Fruit fly (Drosophila melanogaster) whole organism, pupa: ENCODE results near the gene eIF2Bepsilon.

Experiments used
- CG14655 ChIP-seq: fragments of 200-800 bp; sonication (Bioruptor generic); optimal IDR thresholded peaks from 3 replicates; lab custom pipeline; 2017; ENCODE audit warnings: mild to moderate bottlenecking, missing biosample characterization, missing genetic modification reagents, missing genetic modification characterization
- CG15710 ChIP-seq: fragments of 200-800 bp; sonication (Bioruptor generic); optimal IDR thresholded peaks from 2 replicates; lab custom pipeline; 2018; ENCODE audit warnings: missing biosample characterization, mild to moderate bottlenecking, missing genetic modification characterization, moderate library complexity
- CG32121 ChIP-seq: fragments of 200-800 bp; sonication (Bioruptor generic); IDR thresholded peaks from 2 replicates; pipeline ENCODE4 v1.3.6; 2022; ENCODE audit warnings: missing biosample characterization, missing genetic modification characterization
- CG4496 ChIP-seq: fragments of 200-800 bp; sonication (Bioruptor generic); IDR thresholded peaks from 3 replicates; pipeline ENCODE4 v1.3.6; 2022; ENCODE audit warnings: missing biosample characterization, missing genetic modification characterization
- CG9948 ChIP-seq: fragments of 200-800 bp; sonication (Bioruptor generic); optimal IDR thresholded peaks from 2 replicates; lab custom pipeline; 2018; ENCODE audit warnings: missing biosample characterization, mild to moderate bottlenecking, missing genetic modification characterization, moderate library complexity
- EcR ChIP-seq: fragments of 200-800 bp; sonication (Bioruptor generic); optimal IDR thresholded peaks from 3 replicates; lab custom pipeline; 2019; ENCODE audit warnings: missing biosample characterization, missing genetic modification characterization, mild to moderate bottlenecking, moderate library complexity, missing genetic modification reagents
- Pif1B ChIP-seq: fragments of 200-800 bp; sonication (Bioruptor generic); optimal IDR thresholded peaks from 3 replicates; lab custom pipeline; 2016; ENCODE audit warnings: missing biosample characterization, missing genetic modification characterization
- rn ChIP-seq: fragments of 200-800 bp; sonication (Bioruptor generic); IDR thresholded peaks from 2 replicates; pipeline ENCODE4 v1.3.6; 2022; ENCODE audit warnings: missing biosample characterization, missing genetic modification characterization

dm6 chrX:1970575-1971325, 48.1 kb upstream of the eIF2Bepsilon start:
- TF ChIP-seq CG32121 (GFP tag; lab: Robert Waterston, UW) (peak; percentile 46), CG4496 (no peak), rn (GFP tag; lab: Robert Waterston, UW) (no peak), EcR (peak; percentile 78), CG14655 (GFP tag; lab: Kevin White, UChicago) (no peak), CG15710 (tag; lab: Kevin White, UChicago) (no peak), CG9948 (tag; lab: Kevin White, UChicago) (no peak), Pif1B (no peak)
